Worm (Caenorhabditis elegans): Measurements from ENCODE around the gene Y69A2AR.19.

The Y69A2AR.19 gene

DNA sequence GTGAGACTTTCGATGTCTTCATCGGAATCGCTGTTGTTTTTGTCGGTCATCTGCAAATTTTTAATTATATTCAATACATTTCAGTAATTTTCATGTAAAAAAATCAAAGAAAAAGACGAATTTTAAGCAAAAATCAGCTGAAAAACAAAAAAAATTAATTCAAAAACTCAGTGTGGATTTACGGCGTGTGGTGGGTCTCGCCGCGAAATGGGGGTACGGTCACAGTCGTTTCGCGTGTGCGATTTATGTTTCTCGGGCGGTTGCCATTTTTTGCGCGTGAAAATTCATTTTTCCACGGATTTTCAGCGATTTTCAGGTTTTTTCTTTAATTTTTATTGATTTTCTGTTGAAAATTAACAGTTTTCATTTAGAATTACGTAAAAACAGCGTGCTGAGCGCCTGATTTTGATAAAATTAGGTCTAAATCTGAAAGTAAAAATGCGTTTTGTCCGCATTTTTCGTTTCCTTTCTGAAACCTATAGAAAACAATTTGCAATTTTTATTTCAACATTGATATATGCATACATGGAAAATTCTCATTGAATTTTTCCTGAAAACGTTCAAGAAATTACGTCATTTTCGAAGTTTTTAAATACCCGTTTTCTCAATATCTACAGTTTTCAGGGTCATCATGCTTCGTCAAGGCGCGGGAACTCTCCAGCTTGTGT is 6.6 kb downstream of the Y69A2AR.19 start, which contains the start of the genes ccdc-12 and Y69A2AR.18 (continued):
- TF ChIP-seq snu-23 (GFP tag; optimal IDR thresholded peaks at IDR 0.05), result peak; percentile 75
- peak; percentile 34 for TF ChIP-seq nhr-90 (tag; optimal IDR thresholded peaks at IDR 0.05; ENCODE audit: poor library complexity)
- no peak for TF ChIP-seq elt-2 (tag; optimal IDR thresholded peaks at IDR 0.05)
- TF ChIP-seq dsc-1 (tag; optimal IDR thresholded peaks at IDR 0.05), result peak; percentile 52
- no peak for TF ChIP-seq hlh-4 (tag; optimal IDR thresholded peaks at IDR 0.05)
- TF ChIP-seq sox-4 (tag; optimal IDR thresholded peaks at IDR 0.05), result no peak
- TF ChIP-seq mdl-1 (tag; optimal IDR thresholded peaks at IDR 0.05), result peak in 1 of 2 experiments; percentile 55
- TF ChIP-seq ceh-63 (GFP tag; optimal IDR thresholded peaks at IDR 0.05), result no peak
- TF ChIP-seq nhr-19 (GFP tag; conservative IDR thresholded peaks at IDR 0.05), result peak; percentile 56
- peak; percentile 77 for TF ChIP-seq unc-130 (tag; optimal IDR thresholded peaks at IDR 0.05)
- TF ChIP-seq ces-1 (GFP tag; optimal IDR thresholded peaks at IDR 0.05), result no peak
- peak; percentile 67 for TF ChIP-seq C16A3.4 (tag; optimal IDR thresholded peaks at IDR 0.05)
- no peak for TF ChIP-seq nhr-76 (tag; optimal IDR thresholded peaks at IDR 0.05)
- peak; percentile 41 for TF ChIP-seq fkh-8 (tag; optimal IDR thresholded peaks at IDR 0.05)
- TF ChIP-seq blmp-1 (tag; optimal IDR thresholded peaks at IDR 0.05), result no peak
- no peak for TF ChIP-seq aly-2 (tag; optimal IDR thresholded peaks at IDR 0.05)
- TF ChIP-seq nhr-77 (tag; optimal IDR thresholded peaks at IDR 0.05), result no peak
- TF ChIP-seq zip-4 (GFP tag; optimal IDR thresholded peaks at IDR 0.05), result no peak
- TF ChIP-seq nhr-28 (tag; optimal IDR thresholded peaks at IDR 0.05), result no peak
- peak; percentile 64 to 78 (median 72) for TF ChIP-seq dpl-1 (GFP tag; optimal IDR thresholded peaks at IDR 0.05)
- no peak for TF ChIP-seq sup-37 (GFP tag; optimal IDR thresholded peaks at IDR 0.05)
- no peak for TF ChIP-seq sptf-1 (tag; optimal IDR thresholded peaks at IDR 0.05)
- no peak for TF ChIP-seq nhr-84 (tag; optimal IDR thresholded peaks at IDR 0.05)
- TF ChIP-seq ceh-8 (GFP tag; optimal IDR thresholded peaks at IDR 0.05), result no peak
- no peak for TF ChIP-seq mab-9 (GFP tag; IDR thresholded peaks at IDR 0.05)
- peak; percentile 11 for TF ChIP-seq snpc-4 (tag; optimal IDR thresholded peaks at IDR 0.05)
- no peak for TF ChIP-seq hlh-17 (GFP tag; optimal IDR thresholded peaks at IDR 0.05; ENCODE audit: borderline replicate concordance)
- peak; percentile 77 to 84 for TF ChIP-seq efl-1 (optimal IDR thresholded peaks at IDR 0.05)
- TF ChIP-seq efl-1 (GFP tag; optimal IDR thresholded peaks at IDR 0.05 in 1 of 2), result peak; percentile 75 to 97
- TF ChIP-seq vab-15 (tag; optimal IDR thresholded peaks at IDR 0.05), result no peak
- TF ChIP-seq nhr-12 (tag; optimal IDR thresholded peaks at IDR 0.05), result no peak
- TF ChIP-seq nhr-11 (tag; optimal IDR thresholded peaks at IDR 0.05), result no peak
- TF ChIP-seq nhr-85 (tag), result peak; percentile 63
- no peak for TF ChIP-seq lin-39 (tag; optimal IDR thresholded peaks at IDR 0.05)
- TF ChIP-seq lin-35 (GFP tag; optimal IDR thresholded peaks at IDR 0.05), result peak; percentile 74 to 82
- peak; percentile 52 for TF ChIP-seq swsn-7 (tag; optimal IDR thresholded peaks at IDR 0.05)
- no peak for TF ChIP-seq jun-1 (tag; optimal IDR thresholded peaks at IDR 0.05)
- no peak for TF ChIP-seq fkh-4 (tag; optimal IDR thresholded peaks at IDR 0.05; ENCODE audit: borderline replicate concordance)
- TF ChIP-seq ceh-88 (GFP tag; IDR thresholded peaks at IDR 0.05), result no peak
- TF ChIP-seq elt-3 (tag; optimal IDR thresholded peaks at IDR 0.05), result peak in 1 of 6 experiments; percentile 53
- no peak for TF ChIP-seq efl-3 (GFP tag; optimal IDR thresholded peaks at IDR 0.05)

DNA sequence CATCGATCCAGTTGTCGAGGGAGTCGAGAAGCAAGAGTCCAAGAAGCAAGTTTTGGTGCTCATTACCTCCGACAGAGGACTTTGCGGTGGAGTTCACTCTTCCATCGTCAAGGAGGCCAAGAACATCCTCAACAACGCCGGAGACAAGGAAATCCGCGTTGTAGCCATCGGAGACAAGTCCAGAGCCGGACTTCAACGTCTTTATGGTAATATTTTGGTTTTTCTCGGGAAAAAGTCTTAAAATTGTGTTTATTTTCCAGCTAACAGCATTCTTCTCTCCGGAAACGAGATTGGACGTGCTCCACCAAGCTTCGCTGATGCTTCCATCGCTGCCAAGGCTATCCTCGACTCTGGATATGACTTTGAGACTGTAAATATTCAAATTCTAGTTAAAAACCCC is 7.5 kb downstream of the Y69A2AR.19 start:
- TF ChIP-seq nhr-28 (tag; optimal IDR thresholded peaks at IDR 0.05) (no peak), unc-130 (tag; optimal IDR thresholded peaks at IDR 0.05) (no peak), ceh-8 (GFP tag; optimal IDR thresholded peaks at IDR 0.05) (peak; percentile 14)

All from whole organism, L1 larva.